Fruit fly (Drosophila melanogaster) whole organism, pupa: ENCODE results near the gene S.

ENCODE experiments used
- CG13204 ChIP-seq: fragments of 200-800 bp; sonication (Bioruptor generic); optimal IDR thresholded peaks from 2 replicates; lab custom pipeline; 2018; ENCODE audit warnings: missing biosample characterization, mild to moderate bottlenecking, missing genetic modification characterization, moderate library complexity
- CG14655 ChIP-seq: fragments of 200-800 bp; sonication (Bioruptor generic); optimal IDR thresholded peaks from 3 replicates; lab custom pipeline; 2017; ENCODE audit warnings: mild to moderate bottlenecking, missing biosample characterization, missing genetic modification reagents, missing genetic modification characterization
- CG15710 ChIP-seq: fragments of 200-800 bp; sonication (Bioruptor generic); optimal IDR thresholded peaks from 2 replicates; lab custom pipeline; 2018; ENCODE audit warnings: missing biosample characterization, mild to moderate bottlenecking, missing genetic modification characterization, moderate library complexity
- CG17806 ChIP-seq: fragments of 200-800 bp; sonication (Bioruptor generic); optimal IDR thresholded peaks from 2 replicates; lab custom pipeline; 2018; ENCODE audit warnings: missing biosample characterization, mild to moderate bottlenecking, missing genetic modification characterization, moderate library complexity
- CG32121 ChIP-seq: fragments of 200-800 bp; sonication (Bioruptor generic); IDR thresholded peaks from 2 replicates; pipeline ENCODE4 v1.3.6; 2022; ENCODE audit warnings: missing biosample characterization, missing genetic modification characterization
- CG4496 ChIP-seq: fragments of 200-800 bp; sonication (Bioruptor generic); IDR thresholded peaks from 3 replicates; pipeline ENCODE4 v1.3.6; 2022; ENCODE audit warnings: missing biosample characterization, missing genetic modification characterization
- CG8301 ChIP-seq: fragments of 200-800 bp; sonication (Bioruptor generic); optimal IDR thresholded peaks from 2 replicates; lab custom pipeline; 2018; ENCODE audit warnings: missing biosample characterization, mild to moderate bottlenecking, missing genetic modification characterization
- CG9948 ChIP-seq: fragments of 200-800 bp; sonication (Bioruptor generic); optimal IDR thresholded peaks from 2 replicates; lab custom pipeline; 2018; ENCODE audit warnings: missing biosample characterization, mild to moderate bottlenecking, missing genetic modification characterization, moderate library complexity
- Pif1B ChIP-seq: fragments of 200-800 bp; sonication (Bioruptor generic); optimal IDR thresholded peaks from 3 replicates; lab custom pipeline; 2016; ENCODE audit warnings: missing biosample characterization, missing genetic modification characterization

Gene S

DNA sequence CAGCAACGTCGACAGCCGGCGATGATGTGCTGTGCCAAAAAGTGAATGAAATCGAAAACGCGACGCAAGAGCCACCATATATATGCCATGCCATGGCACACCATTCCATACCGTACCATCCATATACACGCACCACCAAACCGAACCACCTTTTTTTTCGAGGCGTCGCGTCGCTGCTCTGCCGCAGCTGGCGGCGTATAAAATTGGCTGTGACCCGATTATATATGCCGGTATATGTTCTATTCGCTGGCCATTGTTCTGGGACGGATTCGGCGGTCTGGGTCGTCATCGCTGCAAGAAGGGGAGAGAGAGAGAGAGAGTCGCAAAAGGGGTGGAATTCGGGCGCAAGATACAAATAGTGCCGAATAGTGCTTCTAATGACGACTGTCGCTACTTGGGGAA, 69.8 kb downstream of the S start:
- TF ChIP-seq CG17806 (no peak), CG32121 (GFP tag; lab: Robert Waterston, UW) (0 out of 2 replicates have a peak, but pooled peaks have one; percentile 15)

DNA sequence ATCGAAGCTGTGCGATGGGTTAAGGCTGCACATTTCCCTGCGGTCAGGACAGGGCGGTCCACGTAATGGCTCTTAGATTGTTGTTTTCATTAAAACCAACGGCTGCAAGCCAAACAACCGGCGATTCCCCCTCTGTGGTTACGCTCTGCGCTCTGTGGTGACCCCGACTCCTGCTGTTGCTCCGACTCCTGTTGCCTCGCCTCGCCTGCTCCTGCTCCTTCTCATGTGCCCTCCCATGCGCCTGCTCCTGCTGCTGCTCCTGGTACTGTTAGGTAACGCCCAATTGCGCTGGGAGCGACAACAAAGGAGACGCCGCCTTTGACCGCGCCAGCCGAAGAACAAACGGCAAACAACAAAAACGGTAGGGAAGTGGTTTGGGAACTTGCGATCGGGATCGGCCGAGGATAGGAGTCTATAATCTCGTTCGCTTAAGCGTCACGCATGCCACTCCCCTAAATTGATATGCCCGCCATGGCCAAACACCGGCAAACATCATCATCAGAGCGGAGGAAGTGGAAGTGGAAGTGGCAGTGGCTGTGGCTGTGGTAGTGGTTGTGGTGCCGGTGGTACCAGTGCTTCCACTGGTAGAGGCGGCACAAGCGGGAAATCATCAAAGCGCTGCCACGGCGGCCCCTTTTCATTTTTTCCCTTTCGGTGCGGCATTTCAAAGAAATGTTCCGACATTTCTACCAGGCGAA, 70.3 kb downstream of the S start:
- TF ChIP-seq CG15710 (tag; lab: Kevin White, UChicago): no peak
- TF ChIP-seq CG4496: 0 out of 3 replicates have a peak, but pooled peaks have one; percentile 18
- TF ChIP-seq CG13204 (GFP tag; lab: Kevin White, UChicago): peak; percentile 5
- TF ChIP-seq, all 21 proteins: peak for 2

DNA sequence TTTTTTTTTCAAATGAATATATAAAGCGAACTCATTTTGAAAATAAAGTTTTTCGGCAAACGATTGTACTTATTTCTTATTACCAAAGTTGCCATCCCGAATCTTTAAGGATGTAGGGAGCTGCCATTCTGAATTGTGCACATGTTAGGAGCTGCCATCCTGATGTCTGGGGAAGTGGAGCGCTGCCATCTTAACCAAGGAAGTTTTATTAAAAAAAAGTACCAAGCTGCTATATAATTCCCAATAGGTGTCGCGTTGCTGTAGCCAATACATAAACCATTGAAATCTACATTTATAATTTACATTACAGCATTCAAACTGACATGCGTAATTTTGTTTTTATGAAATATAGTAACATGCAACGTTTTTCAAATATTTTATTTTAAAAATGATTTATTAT, 71.1 kb downstream of the S start:
- TF ChIP-seq CG9948 (tag; lab: Kevin White, UChicago): no peak
- TF ChIP-seq Pif1B: no peak
- TF ChIP-seq CG8301 (tag; lab: Kevin White, UChicago): no peak
- no peak for TF ChIP-seq CG14655 (GFP tag; lab: Kevin White, UChicago)
